Fruit fly (Drosophila melanogaster) whole organism, embryonic: ENCODE measurements around the gene Eaat2.
A peak's percentile ranks its signal among the peaks of the same experiment; 100 is the strongest.

Experiments
- Abd-B ChIP-seq: fragments of 200-800 bp; sonication (Bioruptor generic); optimal IDR thresholded peaks from 2 replicates; lab custom pipeline; 2018; ENCODE audit warnings: missing biosample characterization, mild to moderate bottlenecking, missing genetic modification characterization, moderate library complexity
- Antp ChIP-seq: fragments of 200-800 bp; sonication (Bioruptor generic); optimal IDR thresholded peaks from 3 replicates; lab custom pipeline; 2016; ENCODE audit warnings: missing biosample characterization, missing genetic modification characterization
- Atf6 ChIP-seq: fragments of 200-800 bp; sonication (Bioruptor generic); IDR thresholded peaks from 2 replicates; pipeline ENCODE4 v1.3.6; 2022; ENCODE audit warnings: missing biosample characterization, missing genetic modification characterization
- BEAF-32 ChIP-seq: fragments of 200-800 bp; sonication (Bioruptor generic); optimal IDR thresholded peaks from 3 replicates; lab custom pipeline; 2017; ENCODE audit warnings: missing biosample characterization, missing genetic modification characterization, mild to moderate bottlenecking, moderate library complexity, missing genetic modification reagents
- CG10209 ChIP-seq: fragments of 200-800 bp; sonication (Bioruptor generic); optimal IDR thresholded peaks from 3 replicates; lab custom pipeline; 2017; ENCODE audit warnings: missing biosample characterization, mild to moderate bottlenecking, missing genetic modification characterization, missing genetic modification reagents
- CG10431 ChIP-seq: fragments of 200-800 bp; sonication (Bioruptor generic); optimal IDR thresholded peaks from 3 replicates; lab custom pipeline; 2018; ENCODE audit warnings: missing biosample characterization, mild to moderate bottlenecking, missing genetic modification characterization
- CG10654 ChIP-seq: fragments of 200-800 bp; sonication (Bioruptor generic); optimal IDR thresholded peaks from 2 replicates; lab custom pipeline; 2016; ENCODE audit warnings: missing biosample characterization, missing genetic modification characterization
- CG11695 ChIP-seq: fragments of 200-800 bp; sonication (Bioruptor generic); IDR thresholded peaks from 3 replicates; pipeline ENCODE4 v1.3.6; 2022; ENCODE audit warnings: missing biosample characterization, missing genetic modification characterization
- CG12155 ChIP-seq: fragments of 200-800 bp; sonication (Bioruptor generic); optimal IDR thresholded peaks from 3 replicates; lab custom pipeline; 2016; ENCODE audit warnings: missing biosample characterization, missing genetic modification characterization
- CG13287 ChIP-seq: fragments of 200-800 bp; sonication (Bioruptor generic); IDR thresholded peaks from 2 replicates; pipeline ENCODE4 v1.3.6; 2022; ENCODE audit warnings: missing biosample characterization, missing genetic modification characterization; ENCODE audit not compliant: partially characterized antibody
- CG16815 ChIP-seq: fragments of 200-800 bp; sonication (Bioruptor generic); optimal IDR thresholded peaks from 3 replicates; lab custom pipeline; 2017; ENCODE audit warnings: missing biosample characterization, mild to moderate bottlenecking, missing genetic modification characterization
- CG17186 ChIP-seq: fragments of 200-800 bp; sonication (Bioruptor generic); optimal IDR thresholded peaks from 3 replicates; lab custom pipeline; 2017; ENCODE audit warnings: missing biosample characterization, missing genetic modification reagents, missing genetic modification characterization
- CG17359 ChIP-seq: fragments of 200-800 bp; sonication (Bioruptor generic); optimal IDR thresholded peaks from 3 replicates; lab custom pipeline; 2018; ENCODE audit warnings: missing biosample characterization, mild to moderate bottlenecking, missing genetic modification characterization, moderate library complexity
- CG1832 ChIP-seq: fragments of 200-800 bp; sonication (Bioruptor generic); optimal IDR thresholded peaks from 2 replicates; lab custom pipeline; 2017; ENCODE audit warnings: missing biosample characterization, mild to moderate bottlenecking, missing genetic modification characterization, inconsistent platforms
- CG2120 ChIP-seq: fragments of 200-800 bp; sonication (Bioruptor generic); optimal IDR thresholded peaks from 3 replicates; lab custom pipeline; 2016; ENCODE audit warnings: missing biosample characterization, missing genetic modification characterization
- CG5245 ChIP-seq: fragments of 200-800 bp; sonication (Bioruptor generic); optimal IDR thresholded peaks from 3 replicates; lab custom pipeline; 2016; ENCODE audit warnings: missing biosample characterization, missing genetic modification characterization
- CG6175 ChIP-seq: fragments of 200-800 bp; sonication (Bioruptor generic); IDR thresholded peaks from 3 replicates; pipeline ENCODE4 v1.3.6; 2022; ENCODE audit warnings: missing biosample characterization, missing genetic modification characterization
- CG7357 ChIP-seq: fragments of 200-800 bp; sonication (Bioruptor generic); IDR thresholded peaks from 3 replicates; pipeline ENCODE4 v1.3.6; 2022; ENCODE audit warnings: missing biosample characterization, missing genetic modification characterization
- CG7987 ChIP-seq: fragments of 200-800 bp; sonication (Bioruptor generic); optimal IDR thresholded peaks from 2 replicates; lab custom pipeline; 2018; ENCODE audit warnings: missing biosample characterization, mild to moderate bottlenecking, missing genetic modification characterization, moderate library complexity
- CG8924 ChIP-seq: fragments of 200-800 bp; optimal IDR thresholded peaks from 3 replicates; lab custom pipeline; 2019; ENCODE audit warnings: missing biosample characterization, mild to moderate bottlenecking, missing genetic modification characterization, moderate library complexity
- Dbx ChIP-seq: fragments of 200-800 bp; sonication (Bioruptor generic); IDR thresholded peaks from 3 replicates; pipeline ENCODE4 v1.3.6; 2022; ENCODE audit warnings: missing biosample characterization, missing genetic modification characterization
- Dek ChIP-seq: fragments of 200-800 bp; sonication (Bioruptor generic); optimal IDR thresholded peaks from 3 replicates; lab custom pipeline; 2019; ENCODE audit warnings: missing biosample characterization, mild to moderate bottlenecking, missing genetic modification characterization, moderate library complexity
- Dll ChIP-seq: fragments of 200-800 bp; sonication (Bioruptor generic); IDR thresholded peaks from 4 replicates; pipeline ENCODE4 v1.3.6; 2022; ENCODE audit warnings: missing biosample characterization, missing genetic modification characterization; ENCODE audit not compliant: partially characterized antibody
- E2f2 ChIP-seq: fragments of 200-800 bp; sonication (Bioruptor generic); IDR thresholded peaks from 2 replicates; pipeline ENCODE4 v1.3.6; 2022; ENCODE audit warnings: missing biosample characterization, missing genetic modification characterization
- HLH3B ChIP-seq: fragments of 200-800 bp; sonication (Bioruptor generic); IDR thresholded peaks from 2 replicates; pipeline ENCODE4 v1.3.6; 2022; ENCODE audit warnings: missing biosample characterization, missing genetic modification characterization
- HLHmδ ChIP-seq: fragments of 200-800 bp; sonication (Bioruptor generic); optimal IDR thresholded peaks from 2 replicates; lab custom pipeline; 2018; ENCODE audit warnings: missing biosample characterization, mild to moderate bottlenecking, missing genetic modification characterization, moderate library complexity
- Max ChIP-seq: fragments of 200-800 bp; sonication (Bioruptor generic); optimal IDR thresholded peaks from 2 replicates; lab custom pipeline; 2016; ENCODE audit warnings: missing biosample characterization, mild to moderate bottlenecking, missing genetic modification characterization
- NC2β ChIP-seq: fragments of 200-800 bp; sonication (Bioruptor generic); optimal IDR thresholded peaks from 2 replicates; lab custom pipeline; 2016; ENCODE audit warnings: missing biosample characterization, missing genetic modification characterization
- NfI ChIP-seq: fragments of 200-800 bp; sonication (Bioruptor generic); optimal IDR thresholded peaks from 3 replicates; lab custom pipeline; 2018; ENCODE audit warnings: missing biosample characterization, mild to moderate bottlenecking, missing genetic modification characterization, moderate library complexity
- Oaz ChIP-seq: fragments of 200-800 bp; sonication (Bioruptor generic); IDR thresholded peaks from 2 replicates; pipeline ENCODE4 v1.3.6; 2022; ENCODE audit warnings: missing biosample characterization, missing genetic modification characterization
- Poxn ChIP-seq: fragments of 200-800 bp; sonication (Bioruptor generic); IDR thresholded peaks from 2 replicates; pipeline ENCODE4 v1.3.6; 2022; ENCODE audit warnings: missing biosample characterization, missing genetic modification characterization
- Sry-β ChIP-seq: fragments of 200-800 bp; sonication (Bioruptor generic); optimal IDR thresholded peaks from 2 replicates; lab custom pipeline; 2018; ENCODE audit warnings: missing biosample characterization, mild to moderate bottlenecking, missing genetic modification characterization, moderate library complexity
- Ssrp ChIP-seq: fragments of 200-800 bp; sonication (Bioruptor generic); optimal IDR thresholded peaks from 2 replicates; lab custom pipeline; 2018; ENCODE audit warnings: missing biosample characterization, mild to moderate bottlenecking, missing genetic modification characterization, moderate library complexity
- Trl ChIP-seq, 3 experiments: fragments of >200 bp in 2 of 3; fragments of 200-800 bp in 1 of 3; sonication (Bioruptor generic) in 1 of 3; optimal IDR thresholded peaks; 2 replicates in 1 of 3; 3 replicates in 2 of 3; lab custom pipeline; 2016 to 2017; ENCODE audit warnings: missing biosample characterization in 1 of 3, missing genetic modification characterization in 1 of 3
- abd-A ChIP-seq: fragments of 200-800 bp; sonication (Bioruptor generic); optimal IDR thresholded peaks from 3 replicates; lab custom pipeline; 2019; ENCODE audit warnings: missing biosample characterization, mild to moderate bottlenecking, missing genetic modification characterization, moderate library complexity
- ash1 ChIP-seq: fragments of 200-800 bp; sonication (Bioruptor generic); optimal IDR thresholded peaks from 2 replicates; lab custom pipeline; 2018; ENCODE audit warnings: missing biosample characterization, mild to moderate bottlenecking, missing genetic modification characterization
- chinmo ChIP-seq: fragments of 200-800 bp; sonication (Bioruptor generic); IDR thresholded peaks from 4 replicates; pipeline ENCODE4 v1.3.6; 2022; ENCODE audit warnings: missing biosample characterization, missing genetic modification characterization; ENCODE audit not compliant: partially characterized antibody
- gt ChIP-seq: fragments of 200-800 bp; sonication (Bioruptor generic); IDR thresholded peaks from 2 replicates; pipeline ENCODE4 v1.3.6; 2022; ENCODE audit warnings: missing biosample characterization, missing genetic modification characterization
- lov ChIP-seq, 2 experiments: fragments of 200-800 bp in 1 of 2; fragments of >200 bp in 1 of 2; sonication (Bioruptor generic) in 1 of 2; IDR thresholded peaks in 1 of 2; optimal IDR thresholded peaks in 1 of 2; 2 replicates in 1 of 2; 3 replicates in 1 of 2; pipeline versions ENCODE4 v1.3.6 to Lab custom; 2017 to 2022; ENCODE audit warnings: missing biosample characterization in 1 of 2, missing genetic modification characterization in 1 of 2
- maf-S ChIP-seq: fragments of 200-800 bp; sonication (Bioruptor generic); optimal IDR thresholded peaks from 2 replicates; lab custom pipeline; 2016; ENCODE audit warnings: missing biosample characterization, missing genetic modification characterization
- nmo ChIP-seq: fragments of 200-800 bp; sonication (Bioruptor generic); optimal IDR thresholded peaks from 2 replicates; lab custom pipeline; 2018; ENCODE audit warnings: missing biosample characterization, mild to moderate bottlenecking, missing genetic modification characterization, moderate library complexity
- p53 ChIP-seq: fragments of 200-800 bp; sonication (Bioruptor generic); optimal IDR thresholded peaks from 2 replicates; lab custom pipeline; 2016; ENCODE audit warnings: missing biosample characterization, missing genetic modification characterization
- pum ChIP-seq: fragments of 200-800 bp; sonication (Bioruptor generic); optimal IDR thresholded peaks from 2 replicates; lab custom pipeline; 2016; ENCODE audit warnings: missing biosample characterization, missing genetic modification characterization
- salm ChIP-seq: fragments of 200-800 bp; sonication (Bioruptor generic); optimal IDR thresholded peaks from 2 replicates; lab custom pipeline; 2018; ENCODE audit warnings: missing biosample characterization, mild to moderate bottlenecking, missing genetic modification characterization
- slou ChIP-seq: fragments of 200-800 bp; sonication (Bioruptor generic); optimal IDR thresholded peaks from 3 replicates; lab custom pipeline; 2016; ENCODE audit warnings: missing biosample characterization, missing genetic modification characterization
- stc ChIP-seq: fragments of 200-800 bp; sonication (Bioruptor generic); IDR thresholded peaks from 2 replicates; pipeline ENCODE4 v1.3.6; 2022; ENCODE audit warnings: missing biosample characterization, missing genetic modification characterization
- sug ChIP-seq: fragments of 200-800 bp; optimal IDR thresholded peaks from 2 replicates; lab custom pipeline; 2019; ENCODE audit warnings: missing biosample characterization, mild to moderate bottlenecking, missing genetic modification characterization, moderate library complexity
- tup ChIP-seq: fragments of 200-800 bp; sonication (Bioruptor generic); optimal IDR thresholded peaks from 2 replicates; lab custom pipeline; 2016; ENCODE audit warnings: missing biosample characterization, mild to moderate bottlenecking, missing genetic modification characterization, moderate library complexity
- unc-4 ChIP-seq: fragments of 200-800 bp; sonication (Bioruptor generic); IDR thresholded peaks from 2 replicates; pipeline ENCODE4 v1.3.6; 2022; ENCODE audit warnings: missing biosample characterization, missing genetic modification characterization; ENCODE audit not compliant: partially characterized antibody
- usp ChIP-seq: fragments of >200 bp; optimal IDR thresholded peaks from 2 replicates; lab custom pipeline; 2017; ENCODE audit warnings: missing biosample characterization, missing genetic modification characterization

Gene Eaat2

dm6 chr2L:701868-702327 lies 42.3 kb downstream of the Eaat2 start (continued):
- peak; percentile 51; the same call in 2 of the 4 replicates for TF ChIP-seq Dll
- TF ChIP-seq CG10431 (GFP tag; lab: Kevin White, UChicago): no peak
- TF ChIP-seq lov (optimal IDR thresholded peaks at IDR 0.05; lab: Kevin White, UChicago): no peak
- no peak for TF ChIP-seq lov (GFP tag; IDR thresholded peaks at IDR 0.05; lab: Robert Waterston, UW)
- TF ChIP-seq Oaz (GFP tag; lab: Robert Waterston, UW): no peak
- TF ChIP-seq p53 (GFP tag; lab: Kevin White, UChicago): no peak
- no peak for TF ChIP-seq usp (GFP tag; lab: Kevin White, UChicago)
- TF ChIP-seq Dbx: no peak
- no peak for TF ChIP-seq abd-A (tag; lab: Kevin White, UChicago)
- no peak for TF ChIP-seq sug (tag; lab: Kevin White, UChicago)
- TF ChIP-seq CG16815: no peak
- TF ChIP-seq ash1 (GFP tag; lab: Kevin White, UChicago): no peak
- TF ChIP-seq CG7987 (GFP tag; lab: Kevin White, UChicago): no peak
- no peak for TF ChIP-seq slou (GFP tag; lab: Kevin White, UChicago)
- TF ChIP-seq HLHmδ (GFP tag; lab: Kevin White, UChicago): no peak
- no peak for TF ChIP-seq maf-S
- no peak for TF ChIP-seq Atf6
- no peak for TF ChIP-seq Dek (tag; lab: Kevin White, UChicago)
- peak; percentile 18; the same call in 1 of the 2 replicates for TF ChIP-seq CG13287 (GFP tag; lab: Robert Waterston, UW)
- TF ChIP-seq Antp: no peak
- no peak for TF ChIP-seq NfI (GFP tag; lab: Kevin White, UChicago)
- no peak for TF ChIP-seq E2f2
- TF ChIP-seq CG6175: peak; percentile 71; the same call in 2 of the 3 replicates
- TF ChIP-seq CG2120 (GFP tag; lab: Kevin White, UChicago): no peak
- TF ChIP-seq tup (GFP tag; lab: Kevin White, UChicago): no peak
- no peak for TF ChIP-seq unc-4
- no peak for TF ChIP-seq pum
- TF ChIP-seq CG17186 (GFP tag; lab: Kevin White, UChicago): no peak
- TF ChIP-seq chinmo (GFP tag; lab: Robert Waterston, UW): 0 out of 4 replicates have a peak, but pooled peaks have one; percentile 41
- no peak for TF ChIP-seq nmo
- TF ChIP-seq stc: no peak
- no peak for TF ChIP-seq Ssrp
- no peak for TF ChIP-seq salm (tag; lab: Kevin White, UChicago)
- no peak for TF ChIP-seq CG5245 (GFP tag; lab: Kevin White, UChicago)
- no peak for TF ChIP-seq CG10654 (GFP tag; lab: Kevin White, UChicago)
- TF ChIP-seq CG17359: no peak
- no peak for TF ChIP-seq NC2β
- no peak for TF ChIP-seq CG12155
- TF ChIP-seq CG8924 (tag; lab: Kevin White, UChicago): no peak
- no peak for TF ChIP-seq Sry-β (GFP tag; lab: Kevin White, UChicago)
- TF ChIP-seq CG7357 (GFP tag; lab: Robert Waterston, UW): no peak
- no peak for TF ChIP-seq gt (GFP tag; lab: Robert Waterston, UW)
- TF ChIP-seq Trl (optimal IDR thresholded peaks at IDR 0.05; lab: Kevin White, UChicago): peak; percentile 80 to 97
- no peak for TF ChIP-seq Trl (GFP tag; optimal IDR thresholded peaks at IDR 0.05; lab: Kevin White, UChicago)
- TF ChIP-seq Poxn: no peak
- TF ChIP-seq CG11695 (GFP tag; lab: Robert Waterston, UW): no peak
- TF ChIP-seq Max (GFP tag; lab: Kevin White, UChicago): no peak
- TF ChIP-seq CG1832: peak; percentile 7
- TF ChIP-seq HLH3B (GFP tag; lab: Robert Waterston, UW): no peak
- no peak for TF ChIP-seq BEAF-32 (GFP tag; lab: Kevin White, UChicago)
- no peak for TF ChIP-seq Abd-B
- TF ChIP-seq CG10209: no peak
